Worm (Caenorhabditis elegans): Measurements from ENCODE around the gene mig-21.
A peak's percentile ranks its signal among the peaks of the same experiment; 100 is the strongest.

The mig-21 gene

ce11 chrIII:5917365-5917958 lies 39.3 kb upstream of the mig-21 start (continued):
- TF ChIP-seq mab-9 (GFP tag; IDR thresholded peaks at IDR 0.05) (no peak), pax-3 (tag; optimal IDR thresholded peaks at IDR 0.05) (peak; percentile 9)

DNA sequence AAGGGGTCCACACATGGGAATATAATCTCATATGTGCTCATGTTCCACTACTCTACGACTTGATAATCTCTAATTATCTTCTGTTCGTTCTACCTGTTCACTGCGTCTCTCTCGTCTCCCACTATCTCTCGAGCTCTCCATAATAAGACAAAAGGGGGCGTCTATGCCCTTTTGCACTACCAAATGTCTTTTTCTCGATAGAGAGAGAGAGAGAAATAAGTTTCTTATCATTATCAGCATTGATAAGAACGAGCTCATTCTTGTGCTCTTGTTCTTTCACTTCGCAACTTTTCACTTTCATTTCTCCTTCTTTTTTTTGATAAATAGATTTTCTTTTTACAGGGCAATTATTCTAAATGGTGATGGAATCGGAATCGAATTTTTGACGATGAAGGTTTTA lies 37.7 kb upstream of the mig-21 start:
- peak; percentile 34 for TF ChIP-seq elt-2 (tag; optimal IDR thresholded peaks at IDR 0.05)
- TF ChIP-seq efl-1 (optimal IDR thresholded peaks at IDR 0.05): no peak
- TF ChIP-seq efl-1 (GFP tag; optimal IDR thresholded peaks at IDR 0.05 in 1 of 2): peak in 1 of 2 experiments; percentile 55
- no peak for TF ChIP-seq lin-15B (tag; optimal IDR thresholded peaks at IDR 0.05)
- peak in 1 of 2 experiments; percentile 31 for TF ChIP-seq lin-35 (GFP tag; optimal IDR thresholded peaks at IDR 0.05)

ce11 chrIII:5914717-5915116 lies 36.5 kb upstream of the mig-21 start:
- TF ChIP-seq elt-2 (tag; optimal IDR thresholded peaks at IDR 0.05) (peak; percentile 14), unc-98 (GFP tag; IDR thresholded peaks at IDR 0.05) (no peak)

- TF ChIP-seq C16A3.4 (tag; optimal IDR thresholded peaks at IDR 0.05) (no peak), isw-1 (GFP tag; IDR thresholded peaks at IDR 0.05) (no peak), sup-37 (GFP tag; optimal IDR thresholded peaks at IDR 0.05) (no peak), nhr-76 (tag; optimal IDR thresholded peaks at IDR 0.05) (no peak), nhr-237 (tag; optimal IDR thresholded peaks at IDR 0.05) (no peak), mab-9 (GFP tag; IDR thresholded peaks at IDR 0.05) (no peak), rnt-1 (tag; optimal IDR thresholded peaks at IDR 0.05) (no peak), lsy-2 (tag; optimal IDR thresholded peaks at IDR 0.05) (no peak), nhr-71 (tag; optimal IDR thresholded peaks at IDR 0.05) (no peak), unc-130 (tag; optimal IDR thresholded peaks at IDR 0.05) (no peak), nhr-84 (tag; optimal IDR thresholded peaks at IDR 0.05) (no peak), blmp-1 (tag; optimal IDR thresholded peaks at IDR 0.05) (no peak), zip-4 (GFP tag; optimal IDR thresholded peaks at IDR 0.05) (no peak), ztf-4 (tag; optimal IDR thresholded peaks at IDR 0.05) (no peak)
Measured at ce11 chrIII:5908408-5908807, 30.2 kb upstream of the mig-21 start, which contains the start of gene C28H8.3. Gene C28H8.3, plus strand, starts transcription at chrIII:5908700.

DNA sequence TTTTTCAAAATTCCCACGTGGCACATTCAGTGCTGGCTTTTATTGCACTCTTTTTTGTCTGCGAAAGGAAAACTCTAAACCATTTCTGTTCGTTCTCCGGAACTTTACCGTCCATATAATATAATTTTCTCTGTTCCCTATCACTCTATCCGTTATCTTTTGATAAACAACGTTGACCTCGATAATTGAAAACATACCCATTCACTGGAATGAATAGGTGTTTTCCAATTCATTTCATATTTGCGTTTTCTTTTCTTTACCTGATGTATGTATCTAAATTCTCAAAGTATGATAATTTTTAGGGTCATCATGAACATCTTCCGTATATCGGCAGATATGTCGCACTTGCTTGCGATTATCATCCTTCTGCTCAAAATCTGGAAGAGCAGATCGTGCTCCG lies 28.6 kb upstream of the mig-21 start, which contains the start of gene erd-2.2:
Gene erd-2.2 (plus strand): TSS at position 301 of the 400 bp plus-strand sequence.
- peak; percentile 43 for TF ChIP-seq nhr-85 (tag)
- no peak for TF ChIP-seq efl-1 (optimal IDR thresholded peaks at IDR 0.05)
- peak in 1 of 2 experiments; percentile 31 for TF ChIP-seq efl-1 (GFP tag; optimal IDR thresholded peaks at IDR 0.05 in 1 of 2)
- TF ChIP-seq pqm-1 (tag; optimal IDR thresholded peaks at IDR 0.05): no peak
- TF ChIP-seq ets-5 (GFP tag; IDR thresholded peaks at IDR 0.05): no peak
- no peak for TF ChIP-seq efl-3 (GFP tag; optimal IDR thresholded peaks at IDR 0.05)
- TF ChIP-seq fkh-8 (tag; optimal IDR thresholded peaks at IDR 0.05): no peak
- TF ChIP-seq egl-27 (tag; optimal IDR thresholded peaks at IDR 0.05): no peak
- no peak for TF ChIP-seq hlh-4 (tag; optimal IDR thresholded peaks at IDR 0.05)
- peak; percentile 30 for TF ChIP-seq blmp-1 (tag; optimal IDR thresholded peaks at IDR 0.05)
- TF ChIP-seq sup-37 (GFP tag; optimal IDR thresholded peaks at IDR 0.05): no peak
- no peak for TF ChIP-seq lir-3 (tag; optimal IDR thresholded peaks at IDR 0.05; ENCODE audit: poor library complexity)
- TF ChIP-seq dpl-1 (GFP tag; optimal IDR thresholded peaks at IDR 0.05): no peak
- TF ChIP-seq xbp-1 (tag; optimal IDR thresholded peaks at IDR 0.05): no peak

DNA sequence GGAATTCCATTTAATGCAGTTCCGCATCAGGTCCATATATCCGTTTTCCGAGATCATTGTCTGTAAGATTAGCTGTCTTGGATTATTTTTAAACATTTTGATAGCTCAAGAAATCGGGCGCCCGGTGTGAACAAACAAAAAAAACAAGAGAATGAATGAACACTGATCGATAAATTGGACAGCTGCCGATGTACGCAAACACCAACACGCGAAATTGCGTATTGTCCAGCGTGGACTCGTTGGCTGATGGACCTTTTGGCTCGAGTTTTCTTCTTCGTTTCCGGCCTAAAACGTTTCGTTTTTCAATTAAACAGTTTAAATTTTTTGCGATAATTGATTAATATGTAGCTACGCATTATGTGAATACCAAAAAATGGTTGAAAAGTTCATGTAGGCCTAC lies 27.9 kb upstream of the mig-21 start, which contains the start of gene dpff-1:
Gene dpff-1 (minus strand): TSS at position 288 of the 400 bp plus-strand sequence.
- TF ChIP-seq lin-13 (GFP tag; optimal IDR thresholded peaks at IDR 0.05) (no peak), F16B12.6 (tag; optimal IDR thresholded peaks at IDR 0.05) (peak; percentile 89), vab-15 (tag; optimal IDR thresholded peaks at IDR 0.05) (no peak), efl-1 (optimal IDR thresholded peaks at IDR 0.05) (peak; percentile 42 to 47), efl-1 (GFP tag; optimal IDR thresholded peaks at IDR 0.05 in 1 of 2) (peak; percentile 31 to 93), ceh-8 (GFP tag; optimal IDR thresholded peaks at IDR 0.05) (no peak), lin-14 (GFP tag; optimal IDR thresholded peaks at IDR 0.05) (peak; percentile 43), fkh-10 (GFP tag; optimal IDR thresholded peaks at IDR 0.05) (no peak), rnt-1 (tag; optimal IDR thresholded peaks at IDR 0.05) (peak; percentile 50), zip-4 (GFP tag; optimal IDR thresholded peaks at IDR 0.05) (no peak), snu-23 (GFP tag; optimal IDR thresholded peaks at IDR 0.05) (peak; percentile 35), mab-9 (GFP tag; IDR thresholded peaks at IDR 0.05) (no peak), aha-1 (tag; optimal IDR thresholded peaks at IDR 0.05) (no peak), nhr-90 (tag; optimal IDR thresholded peaks at IDR 0.05; ENCODE audit: poor library complexity) (no peak), mdl-1 (tag; optimal IDR thresholded peaks at IDR 0.05) (no peak), snpc-4 (tag; optimal IDR thresholded peaks at IDR 0.05) (no peak), unc-130 (tag; optimal IDR thresholded peaks at IDR 0.05) (peak; percentile 11), nhr-47 (tag; optimal IDR thresholded peaks at IDR 0.05) (peak; percentile 7)
